Worm (Caenorhabditis elegans): ENCODE data around the gene F56B6.6.

The F56B6.6 gene

DNA sequence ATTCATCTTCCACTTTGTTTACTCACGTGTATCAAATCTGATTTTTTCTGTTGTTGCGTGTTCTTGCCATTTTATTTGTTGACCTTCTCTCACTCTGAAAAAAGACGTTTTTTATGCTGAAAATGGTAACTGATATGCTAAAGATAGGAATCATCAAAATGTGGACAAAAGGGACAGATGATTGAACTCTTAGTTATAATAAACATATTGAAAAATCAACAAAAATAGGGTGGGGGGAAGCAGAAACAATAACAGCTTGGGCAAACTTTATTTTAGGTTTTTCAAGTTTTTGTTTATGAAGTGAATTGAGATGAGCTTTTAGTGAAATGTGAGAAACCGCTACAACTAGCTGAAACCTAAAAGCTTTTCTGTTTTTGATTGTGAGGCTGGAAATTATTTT is at the start of gene F56B6.6:
Gene F56B6.6, minus strand, starts transcription at position 101 of the 400 bp plus-strand sequence.
- TF ChIP-seq nhr-28 (tag; optimal IDR thresholded peaks at IDR 0.05) (no peak), daf-12 (tag; optimal IDR thresholded peaks at IDR 0.05) (no peak), egl-27 (tag; optimal IDR thresholded peaks at IDR 0.05) (no peak), eor-1 (tag; optimal IDR thresholded peaks at IDR 0.05) (no peak), ceh-9 (tag; optimal IDR thresholded peaks at IDR 0.05) (no peak), skn-1 (tag; optimal IDR thresholded peaks at IDR 0.05) (no peak), pha-4 (tag; optimal IDR thresholded peaks at IDR 0.05) (no peak), nfya-1 (tag; optimal IDR thresholded peaks at IDR 0.05; ENCODE audit: insufficient read depth) (no peak), nhr-76 (tag; optimal IDR thresholded peaks at IDR 0.05) (no peak), lin-39 (tag; optimal IDR thresholded peaks at IDR 0.05) (no peak), nhr-25 (tag; optimal IDR thresholded peaks at IDR 0.05) (no peak), fkh-2 (tag; optimal IDR thresholded peaks at IDR 0.05) (no peak), hmg-11 (tag; optimal IDR thresholded peaks at IDR 0.05) (no peak), nhr-23 (tag; optimal IDR thresholded peaks at IDR 0.05) (no peak), mdl-1 (tag; optimal IDR thresholded peaks at IDR 0.05) (no peak), ama-1 (optimal IDR thresholded peaks at IDR 0.05) (no peak), elt-3 (tag; optimal IDR thresholded peaks at IDR 0.05) (no peak)

DNA sequence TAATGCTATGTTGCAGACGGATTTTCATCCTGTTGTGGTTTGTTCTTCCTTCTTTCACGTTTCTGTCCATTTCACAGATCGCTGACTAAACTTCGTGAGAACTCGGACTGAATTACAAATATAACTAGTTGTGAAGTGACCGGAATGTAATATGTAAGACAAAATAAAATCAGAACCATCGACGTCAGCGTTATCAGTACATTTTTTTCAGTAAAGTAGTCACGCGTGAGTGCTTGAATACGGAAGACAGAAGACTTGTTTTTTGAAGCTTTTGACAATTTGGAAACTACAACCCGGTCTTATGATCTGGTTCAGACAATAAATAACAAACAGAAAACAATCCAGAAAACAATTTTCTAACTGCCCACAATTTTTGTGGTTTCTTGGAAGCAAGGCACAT is 49.0 kb upstream of the F56B6.6 start:
- TF ChIP-seq aly-2 (tag; optimal IDR thresholded peaks at IDR 0.05), result no peak
- TF ChIP-seq pqm-1 (tag; optimal IDR thresholded peaks at IDR 0.05), result no peak
- no peak for TF ChIP-seq lsy-12 (tag; optimal IDR thresholded peaks at IDR 0.05)

- TF ChIP-seq jun-1 (tag; optimal IDR thresholded peaks at IDR 0.05), result peak; percentile 68
- TF ChIP-seq nhr-25 (tag; optimal IDR thresholded peaks at IDR 0.05), result no peak
- no peak for TF ChIP-seq sea-2 (GFP tag; optimal IDR thresholded peaks at IDR 0.05)
- no peak for TF ChIP-seq skn-1 (tag; optimal IDR thresholded peaks at IDR 0.05)
- no peak for TF ChIP-seq nhr-43 (tag; optimal IDR thresholded peaks at IDR 0.05; ENCODE audit: poor library complexity, severe bottlenecking)
- TF ChIP-seq fkh-10 (GFP tag; optimal IDR thresholded peaks at IDR 0.05), result no peak
- no peak for TF ChIP-seq mml-1 (tag; optimal IDR thresholded peaks at IDR 0.05)
- no peak for TF ChIP-seq lsy-12 (tag; optimal IDR thresholded peaks at IDR 0.05)
- TF ChIP-seq ceh-9 (tag; optimal IDR thresholded peaks at IDR 0.05), result no peak
- TF ChIP-seq lin-39 (tag; optimal IDR thresholded peaks at IDR 0.05), result no peak
- TF ChIP-seq aly-2 (tag; optimal IDR thresholded peaks at IDR 0.05), result no peak
- no peak for TF ChIP-seq nhr-67 (tag; optimal IDR thresholded peaks at IDR 0.05)
- no peak for TF ChIP-seq fos-1 (tag; optimal IDR thresholded peaks at IDR 0.05)
- no peak for TF ChIP-seq ceh-82 (tag; optimal IDR thresholded peaks at IDR 0.05)
- no peak for TF ChIP-seq nhr-12 (tag; optimal IDR thresholded peaks at IDR 0.05)
- TF ChIP-seq nhr-76 (tag; optimal IDR thresholded peaks at IDR 0.05), result no peak
- TF ChIP-seq lin-15B (tag; optimal IDR thresholded peaks at IDR 0.05), result no peak
- no peak for TF ChIP-seq daf-12 (tag; optimal IDR thresholded peaks at IDR 0.05)
- TF ChIP-seq nhr-23 (tag; optimal IDR thresholded peaks at IDR 0.05), result no peak
- no peak for TF ChIP-seq egl-27 (tag; optimal IDR thresholded peaks at IDR 0.05)
- TF ChIP-seq ceh-16 (tag; optimal IDR thresholded peaks at IDR 0.05), result no peak
- no peak for TF ChIP-seq nhr-237 (tag; optimal IDR thresholded peaks at IDR 0.05)
- TF ChIP-seq ama-1 (optimal IDR thresholded peaks at IDR 0.05), result no peak
- no peak for TF ChIP-seq tbx-2 (tag; optimal IDR thresholded peaks at IDR 0.05)
- peak; percentile 3 for TF ChIP-seq ceh-28 (tag; optimal IDR thresholded peaks at IDR 0.05)
- no peak for TF ChIP-seq elt-1 (tag; optimal IDR thresholded peaks at IDR 0.05)
- TF ChIP-seq mdl-1 (tag; optimal IDR thresholded peaks at IDR 0.05), result no peak
- peak in 1 of 3 experiments; percentile 67 for TF ChIP-seq elt-3 (tag; optimal IDR thresholded peaks at IDR 0.05)
- TF ChIP-seq fkh-2 (tag; optimal IDR thresholded peaks at IDR 0.05), result no peak
- no peak for TF ChIP-seq nfya-1 (tag; optimal IDR thresholded peaks at IDR 0.05; ENCODE audit: insufficient read depth)
- peak; percentile 100 for TF ChIP-seq pqm-1 (tag; optimal IDR thresholded peaks at IDR 0.05)
- peak; percentile 39 for TF ChIP-seq pha-4 (tag; optimal IDR thresholded peaks at IDR 0.05)
- TF ChIP-seq unc-39 (tag; optimal IDR thresholded peaks at IDR 0.05), result no peak
- TF ChIP-seq nhr-11 (tag; optimal IDR thresholded peaks at IDR 0.05), result no peak
- peak; percentile 99 for TF ChIP-seq elt-2 (tag; optimal IDR thresholded peaks at IDR 0.05)
- TF ChIP-seq egl-5 (tag; optimal IDR thresholded peaks at IDR 0.05), result no peak
Measured at ce11 chrX:3576239-3576638, 43.4 kb upstream of the F56B6.6 start, which contains the start of gene ckc-1. ckc-1 (plus strand) TSS chrX:3576606.
